Worm (Caenorhabditis elegans) whole organism, L4 larva: ENCODE results near the gene cpi-2.

Experiments
- F44E2.7 ChIP-seq: fragments of 200-800 bp; sonication (Bioruptor generic); IDR thresholded peaks from 2 replicates; pipeline ENCODE4 v2.1.2; 2022; ENCODE audit warnings: missing genetic modification characterization, missing compliant biosample characterization
- T20F7.1 ChIP-seq: fragments of 200-800 bp; sonication (Bioruptor generic); optimal IDR thresholded peaks from 2 replicates; lab custom pipeline; 2018; ENCODE audit warnings: mild to moderate bottlenecking, missing genetic modification characterization, missing compliant biosample characterization
- T26A8.4 ChIP-seq: fragments of 200-800 bp; sonication (Bioruptor generic); IDR thresholded peaks from 2 replicates; pipeline ENCODE4 v1.3.6; 2022; ENCODE audit warnings: missing genetic modification characterization, missing compliant biosample characterization
- Y5F2A.4 ChIP-seq: fragments of 200-800 bp; sonication (Bioruptor generic); optimal IDR thresholded peaks from 2 replicates; lab custom pipeline; 2018; ENCODE audit warnings: mild to moderate bottlenecking, missing genetic modification characterization, missing compliant biosample characterization
- ama-1 ChIP-seq: fragments of 150-350 bp; optimal IDR thresholded peaks from 2 replicates; lab custom pipeline; 2014; ENCODE audit warnings: inconsistent platforms, mixed read lengths
- attf-4 ChIP-seq: sonication (generic microtip); optimal IDR thresholded peaks from 3 replicates; lab custom pipeline; 2017; ENCODE audit warnings: missing biosample characterization, missing genetic modification characterization
- ceh-20 ChIP-seq: fragments of 200-800 bp; sonication (Bioruptor generic); IDR thresholded peaks from 2 replicates; pipeline ENCODE4 v1.3.6; 2022; ENCODE audit warnings: missing genetic modification reagents, missing genetic modification characterization, missing compliant biosample characterization
- ceh-28 ChIP-seq: fragments of 150-350 bp; optimal IDR thresholded peaks from 2 replicates; lab custom pipeline; 2014; ENCODE audit warnings: missing biosample characterization, missing genetic modification reagents, missing genetic modification characterization
- ceh-44 ChIP-seq: fragments of 200-800 bp; sonication (Bioruptor generic); IDR thresholded peaks from 2 replicates; pipeline ENCODE4 v1.3.6; 2022; ENCODE audit warnings: missing genetic modification reagents, missing genetic modification characterization, missing compliant biosample characterization
- ces-1 ChIP-seq: fragments of 150-350 bp; sonication (generic microtip); optimal IDR thresholded peaks from 4 replicates; lab custom pipeline; 2014; ENCODE audit warnings: missing biosample characterization, missing genetic modification reagents, missing genetic modification characterization
- cey-2 ChIP-seq: sonication (generic microtip); optimal IDR thresholded peaks from 3 replicates; lab custom pipeline; 2017; ENCODE audit warnings: missing genetic modification characterization, mild to moderate bottlenecking, missing compliant biosample characterization, antibody characterized with exemption, borderline replicate concordance; ENCODE audit not compliant: insufficient read depth
- ctbp-1 ChIP-seq: fragments of 200-800 bp; sonication (Bioruptor generic); IDR thresholded peaks from 2 replicates; pipeline ENCODE4 v1.3.6; 2022; ENCODE audit warnings: missing genetic modification reagents, missing genetic modification characterization, missing compliant biosample characterization
- daf-16 ChIP-seq, 3 experiments: sonication (generic microtip); optimal IDR thresholded peaks; 2 replicates each; lab custom pipeline; 2016 to 2017; ENCODE audit warnings: missing genetic modification characterization in 3 of 3, missing genetic modification reagents in 3 of 3, mild to moderate bottlenecking in 2 of 3, missing compliant biosample characterization in 2 of 3, missing biosample characterization in 1 of 3, moderate library complexity in 1 of 3
- daf-8 ChIP-seq: fragments of 200-800 bp; sonication (Bioruptor generic); IDR thresholded peaks from 2 replicates; pipeline ENCODE4 v1.3.6; 2022; ENCODE audit warnings: missing genetic modification characterization, missing compliant biosample characterization
- dmd-8 ChIP-seq: fragments of 200-800 bp; sonication (Bioruptor generic); IDR thresholded peaks from 2 replicates; pipeline ENCODE4 v1.3.6; 2022; ENCODE audit warnings: missing genetic modification characterization, missing compliant biosample characterization
- dpl-1 ChIP-seq: fragments of 150-350 bp; optimal IDR thresholded peaks from 2 replicates; lab custom pipeline; 2014; ENCODE audit warnings: missing biosample characterization, missing genetic modification reagents, missing genetic modification characterization
- dve-1 ChIP-seq: sonication (generic microtip); optimal IDR thresholded peaks from 2 replicates; lab custom pipeline; 2017; ENCODE audit warnings: antibody characterized with exemption, mild to moderate bottlenecking, missing genetic modification characterization, missing compliant biosample characterization; ENCODE audit not compliant: insufficient read depth
- egl-43 ChIP-seq: fragments of 200-800 bp; sonication (Bioruptor generic); IDR thresholded peaks from 2 replicates; pipeline ENCODE4 v1.3.6; 2022; ENCODE audit warnings: missing genetic modification reagents, missing genetic modification characterization, missing compliant biosample characterization
- gei-8 ChIP-seq: fragments of 200-800 bp; sonication (Bioruptor generic); optimal IDR thresholded peaks from 2 replicates; lab custom pipeline; 2018; ENCODE audit warnings: mild to moderate bottlenecking, missing genetic modification characterization, missing compliant biosample characterization
- hmg-1.1 ChIP-seq: fragments of 200-800 bp; sonication (Bioruptor generic); IDR thresholded peaks from 2 replicates; pipeline ENCODE4 v1.3.6; 2022; ENCODE audit warnings: missing genetic modification reagents, missing genetic modification characterization, missing compliant biosample characterization
- lin-1 ChIP-seq: fragments of 200-800 bp; sonication (Bioruptor generic); IDR thresholded peaks from 2 replicates; pipeline ENCODE4 v1.3.6; 2022; ENCODE audit warnings: missing genetic modification reagents, missing genetic modification characterization, missing compliant biosample characterization
- lin-13 ChIP-seq: fragments of 150-350 bp; optimal IDR thresholded peaks from 2 replicates; lab custom pipeline; 2014; ENCODE audit warnings: missing biosample characterization, missing genetic modification reagents, missing genetic modification characterization
- lin-15B ChIP-seq: fragments of 150-350 bp; sonication (generic microtip); optimal IDR thresholded peaks from 3 replicates; lab custom pipeline; 2014; ENCODE audit warnings: missing biosample characterization, missing genetic modification characterization
- lin-29 ChIP-seq: fragments of 200-800 bp; sonication (Bioruptor generic); IDR thresholded peaks from 2 replicates; pipeline ENCODE4 v1.3.6; 2022; ENCODE audit warnings: missing genetic modification reagents, missing genetic modification characterization, missing compliant biosample characterization
- lin-38 ChIP-seq: fragments of 200-800 bp; sonication (Bioruptor generic); IDR thresholded peaks from 2 replicates; pipeline ENCODE4 v1.3.6; 2022; ENCODE audit warnings: missing genetic modification reagents, missing genetic modification characterization, missing compliant biosample characterization
- lin-39 ChIP-seq: fragments of 150-350 bp; optimal IDR thresholded peaks from 2 replicates; lab custom pipeline; 2014; ENCODE audit warnings: missing biosample characterization, missing genetic modification reagents, missing genetic modification characterization
- lir-3 ChIP-seq: sonication (generic microtip); optimal IDR thresholded peaks from 2 replicates; lab custom pipeline; 2016; ENCODE audit warnings: mild to moderate bottlenecking, missing genetic modification characterization, missing compliant biosample characterization
- lsy-2 ChIP-seq, 2 experiments: fragments of 150-350 bp in 1 of 2; sonication (generic microtip) in 1 of 2; optimal IDR thresholded peaks; 2 replicates each; lab custom pipeline; 2014 to 2017; ENCODE audit warnings: missing biosample characterization in 2 of 2, missing genetic modification characterization in 2 of 2
- madf-5 ChIP-seq, 2 experiments: fragments of 200-800 bp; sonication (Bioruptor generic); IDR thresholded peaks; 2 replicates each; pipeline ENCODE4 v1.3.6; 2022; ENCODE audit warnings: missing compliant biosample characterization in 2 of 2, missing genetic modification characterization in 2 of 2
- madf-9 ChIP-seq: fragments of 200-800 bp; sonication (Bioruptor generic); conservative IDR thresholded peaks from 2 replicates; pipeline ENCODE4 v1.3.6; 2022; ENCODE audit warnings: missing genetic modification reagents, missing genetic modification characterization, missing compliant biosample characterization
- mdl-1 ChIP-seq, 2 experiments: fragments of 150-350 bp in 1 of 2; sonication (generic microtip) in 1 of 2; optimal IDR thresholded peaks; 2 replicates each; lab custom pipeline; 2014 to 2017; ENCODE audit warnings: missing biosample characterization in 2 of 2, missing genetic modification characterization in 2 of 2
- nhr-11 ChIP-seq: fragments of 150-350 bp; optimal IDR thresholded peaks from 2 replicates; lab custom pipeline; 2014; ENCODE audit warnings: missing biosample characterization, missing genetic modification characterization
- nhr-111 ChIP-seq: fragments of 200-800 bp; sonication (Bioruptor generic); optimal IDR thresholded peaks from 2 replicates; lab custom pipeline; 2018; ENCODE audit warnings: mild to moderate bottlenecking, missing genetic modification characterization, missing compliant biosample characterization
- nhr-237 ChIP-seq: sonication (generic microtip); optimal IDR thresholded peaks from 2 replicates; lab custom pipeline; 2017; ENCODE audit warnings: missing biosample characterization, missing genetic modification characterization
- nhr-48 ChIP-seq: sonication (generic microtip); optimal IDR thresholded peaks from 2 replicates; lab custom pipeline; 2016; ENCODE audit warnings: mild to moderate bottlenecking, missing genetic modification characterization, missing compliant biosample characterization
- nhr-6 ChIP-seq: fragments of 150-350 bp; optimal IDR thresholded peaks from 2 replicates; lab custom pipeline; 2014; ENCODE audit warnings: missing biosample characterization, missing genetic modification characterization
- nhr-76 ChIP-seq: fragments of 150-350 bp; optimal IDR thresholded peaks from 2 replicates; lab custom pipeline; 2014; ENCODE audit warnings: missing biosample characterization, missing genetic modification characterization
- rbr-2 ChIP-seq: sonication (generic microtip); optimal IDR thresholded peaks from 2 replicates; lab custom pipeline; 2016; ENCODE audit warnings: missing genotype, missing genetic modification characterization, missing compliant biosample characterization
- snpc-1.2 ChIP-seq: fragments of 200-800 bp; sonication (Bioruptor generic); IDR thresholded peaks from 2 replicates; pipeline ENCODE4 v1.3.6; 2022; ENCODE audit warnings: missing genetic modification reagents, missing genetic modification characterization, missing compliant biosample characterization
- spr-1 ChIP-seq: sonication (generic microtip); optimal IDR thresholded peaks from 2 replicates; lab custom pipeline; 2016; ENCODE audit warnings: mild to moderate bottlenecking, missing genetic modification characterization, missing compliant biosample characterization
- tag-97 ChIP-seq: fragments of 200-800 bp; sonication (Bioruptor generic); IDR thresholded peaks from 2 replicates; pipeline ENCODE4 v1.3.6; 2022; ENCODE audit warnings: missing genetic modification characterization, missing compliant biosample characterization
- zfp-2 ChIP-seq: sonication (generic microtip); optimal IDR thresholded peaks from 2 replicates; lab custom pipeline; 2016; ENCODE audit warnings: mild to moderate bottlenecking, missing genetic modification characterization, missing compliant biosample characterization
- ztf-7 ChIP-seq: fragments of 150-350 bp; optimal IDR thresholded peaks from 2 replicates; lab custom pipeline; 2014; ENCODE audit warnings: missing biosample characterization, missing genetic modification characterization

The cpi-2 gene

DNA sequence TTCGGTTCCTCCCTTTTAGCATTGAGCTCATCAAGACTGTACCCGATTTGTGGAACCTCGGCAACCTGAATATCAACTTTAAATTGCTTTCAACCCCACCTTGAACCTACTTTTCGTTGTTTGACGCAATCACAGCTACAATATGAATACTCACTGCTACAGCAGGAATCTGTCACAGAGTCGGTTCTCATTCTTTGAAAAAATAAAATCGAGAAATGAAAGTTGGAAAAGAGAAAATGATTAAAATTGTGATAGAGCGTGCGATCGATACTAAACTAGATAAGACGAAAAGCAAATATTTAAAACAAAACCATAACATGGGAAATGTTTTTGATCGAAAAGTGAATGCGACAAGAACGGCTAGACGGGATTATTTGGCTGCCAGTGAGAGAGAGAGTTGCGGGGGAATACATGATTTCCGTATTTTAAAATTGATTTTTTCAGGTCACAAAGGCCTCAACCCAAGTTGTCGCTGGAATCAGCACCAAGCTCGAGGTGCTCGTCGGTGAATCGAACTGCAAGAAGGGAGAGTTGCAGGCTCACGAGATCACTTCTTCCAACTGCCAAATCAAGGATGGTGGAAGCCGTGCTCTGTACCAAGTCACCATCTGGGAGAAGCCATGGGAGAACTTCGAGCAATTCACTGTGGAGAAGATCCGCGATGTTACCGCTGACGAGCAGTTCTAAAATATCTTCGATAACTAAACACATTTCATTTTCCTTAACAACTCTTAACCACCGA is 1.2 kb downstream of the cpi-2 start, which contains the start of gene R01B10.3 (continued):
- TF ChIP-seq daf-8 (GFP tag; lab: Robert Waterston, UW) = no peak
- TF ChIP-seq lin-1 (GFP tag; lab: Robert Waterston, UW) = no peak
- TF ChIP-seq lin-29 (GFP tag; lab: Robert Waterston, UW) = no peak
- no peak for TF ChIP-seq hmg-1.1
- no peak for TF ChIP-seq madf-9 (GFP tag; lab: Robert Waterston, UW)
- TF ChIP-seq dve-1 (tag; lab: Kevin White, UChicago) = peak; percentile 0
- TF ChIP-seq lir-3 (tag; lab: Kevin White, UChicago) = no peak
- no peak for TF ChIP-seq Y5F2A.4 (GFP tag; lab: Kevin White, UChicago)
- peak; percentile 9; the same call in 1 of the 2 replicates for TF ChIP-seq T26A8.4 (GFP tag; lab: Robert Waterston, UW)
- 0 out of 2 replicates have a peak, but pooled peaks have one; percentile 24 for TF ChIP-seq egl-43
- no peak for TF ChIP-seq dmd-8 (GFP tag; lab: Robert Waterston, UW)
- no peak for TF ChIP-seq nhr-11 (tag; lab: Kevin White, UChicago)
- TF ChIP-seq, all 104 proteins: peak for 5

ce11 chrV:6047818-6048217 is 4.0 kb downstream of the cpi-2 start, which contains the start of gene pgap-3:
Gene pgap-3 (minus strand): TSS chrV:6047918.
- TF ChIP-seq ctbp-1 (GFP tag; lab: Robert Waterston, UW) = no peak
- no peak for TF ChIP-seq daf-16 (GFP tag; optimal IDR thresholded peaks at IDR 0.05; lab: Kevin White, UChicago)
- peak; percentile 3 for TF ChIP-seq daf-16 (tag; optimal IDR thresholded peaks at IDR 0.05; lab: Kevin White, UChicago)

- no peak for TF ChIP-seq daf-16 (GFP tag; optimal IDR thresholded peaks at IDR 0.05; lab: Kevin White, UChicago)
- peak; percentile 12 for TF ChIP-seq daf-16 (tag; optimal IDR thresholded peaks at IDR 0.05; lab: Kevin White, UChicago)
- no peak for TF ChIP-seq nhr-111
Measured at ce11 chrV:6051159-6051558, 7.3 kb downstream of the cpi-2 start, which contains the start of gene jamp-1. Gene jamp-1 (minus strand): TSS chrV:6051259.

- TF ChIP-seq lin-13 (GFP tag; lab: Kevin White, UChicago) = peak; percentile 76
- no peak for TF ChIP-seq nhr-76 (tag; lab: Kevin White, UChicago)
- peak; percentile 78 for TF ChIP-seq dpl-1 (GFP tag; lab: Kevin White, UChicago)
- no peak for TF ChIP-seq nhr-237
- peak in 1 of 2 experiments; percentile 73 for TF ChIP-seq mdl-1 (tag; optimal IDR thresholded peaks at IDR 0.05; lab: Kevin White, UChicago)
- TF ChIP-seq spr-1 (tag; lab: Kevin White, UChicago) = no peak
- no peak for TF ChIP-seq F44E2.7 (GFP tag; lab: Robert Waterston, UW)
- peak; percentile 85 for TF ChIP-seq rbr-2
- TF ChIP-seq zfp-2 = no peak
- TF ChIP-seq gei-8 = no peak
- TF ChIP-seq lin-39 (tag; lab: Kevin White, UChicago) = no peak
- peak; percentile 96 for TF ChIP-seq lin-38 (GFP tag; lab: Robert Waterston, UW)
- TF ChIP-seq snpc-1.2 = no peak
- peak; percentile 52 for TF ChIP-seq nhr-48 (tag; lab: Kevin White, UChicago)
- no peak for TF ChIP-seq attf-4 (tag; lab: Kevin White, UChicago)
- no peak for TF ChIP-seq ztf-7 (tag; lab: Kevin White, UChicago)
- TF ChIP-seq ceh-44 (GFP tag; lab: Robert Waterston, UW) = no peak
- TF ChIP-seq daf-16 (GFP tag; optimal IDR thresholded peaks at IDR 0.05; lab: Kevin White, UChicago) = no peak
- TF ChIP-seq daf-16 (tag; optimal IDR thresholded peaks at IDR 0.05; lab: Kevin White, UChicago) = no peak
- TF ChIP-seq ces-1 = no peak
- no peak for TF ChIP-seq lin-15B
- TF ChIP-seq ceh-20 (GFP tag; lab: Robert Waterston, UW) = peak; percentile 72
- peak; percentile 5 for TF ChIP-seq ama-1 (lab: Kevin White, UChicago)
- no peak for TF ChIP-seq lin-29 (GFP tag; lab: Robert Waterston, UW)
- no peak for TF ChIP-seq cey-2 (tag; lab: Kevin White, UChicago)
- TF ChIP-seq ceh-28 (tag; lab: Kevin White, UChicago) = no peak
- TF ChIP-seq lsy-2 (tag; optimal IDR thresholded peaks at IDR 0.05; lab: Kevin White, UChicago) = peak; percentile 24 to 91
- peak; percentile 78 for TF ChIP-seq T20F7.1
- no peak for TF ChIP-seq tag-97
- no peak for TF ChIP-seq madf-5 (GFP tag; IDR thresholded peaks at IDR 0.05; lab: Robert Waterston, UW)
- peak; percentile 71 for TF ChIP-seq nhr-6 (tag; lab: Kevin White, UChicago)
Measured at ce11 chrV:6053188-6053687, 9.4 kb downstream of the cpi-2 start, which contains the start of gene seip-1. Gene seip-1 (minus strand): TSS chrV:6053238.
